Fruit fly (Drosophila melanogaster): ENCODE data around the gene CG44774.

The CG44774 gene

dm6 chrX:4930100-4931010 lies 7.5 kb downstream of the CG44774 start:
- TF ChIP-seq CG9948 (tag; optimal IDR thresholded peaks at IDR 0.05): no peak
- no peak for TF ChIP-seq CG15710 (tag; optimal IDR thresholded peaks at IDR 0.05)
- no peak for TF ChIP-seq CG17806 (tag; optimal IDR thresholded peaks at IDR 0.05)
- TF ChIP-seq CG14655 (GFP tag; optimal IDR thresholded peaks at IDR 0.05): peak; percentile 25
- peak; percentile 27 for TF ChIP-seq CG34367 (tag; optimal IDR thresholded peaks at IDR 0.05)
- peak; percentile 19 for TF ChIP-seq CG8159 (tag; optimal IDR thresholded peaks at IDR 0.05)
- peak; percentile 41 for TF ChIP-seq CG8301 (tag; optimal IDR thresholded peaks at IDR 0.05)
- peak; percentile 34 for TF ChIP-seq Pif1B (GFP tag; optimal IDR thresholded peaks at IDR 0.05)
- TF ChIP-seq Pif1A (GFP tag; optimal IDR thresholded peaks at IDR 0.05): peak; percentile 32
- TF ChIP-seq D1 (tag; optimal IDR thresholded peaks at IDR 0.05): no peak

- peak; percentile 83 for TF ChIP-seq CG15710 (tag; optimal IDR thresholded peaks at IDR 0.05)
- TF ChIP-seq CG32121 (GFP tag; IDR thresholded peaks at IDR 0.05): peak; percentile 94
- TF ChIP-seq CG13204 (GFP tag; optimal IDR thresholded peaks at IDR 0.05): peak; percentile 11
- TF ChIP-seq Pif1A (GFP tag; optimal IDR thresholded peaks at IDR 0.05): peak; percentile 87
- TF ChIP-seq CG9948 (tag; optimal IDR thresholded peaks at IDR 0.05): peak; percentile 76
- TF ChIP-seq Ets98B (GFP tag; IDR thresholded peaks at IDR 0.05): peak; percentile 94
- peak; percentile 80 for TF ChIP-seq rn (GFP tag; IDR thresholded peaks at IDR 0.05)
- TF ChIP-seq CG8159 (tag; optimal IDR thresholded peaks at IDR 0.05): peak; percentile 76
- peak; percentile 80 for TF ChIP-seq CG34367 (tag; optimal IDR thresholded peaks at IDR 0.05)
- peak; percentile 83 for TF ChIP-seq CG8301 (tag; optimal IDR thresholded peaks at IDR 0.05)
- peak; percentile 87 for TF ChIP-seq CG10348 (GFP tag; IDR thresholded peaks at IDR 0.05)
- TF ChIP-seq EcR (GFP tag; optimal IDR thresholded peaks at IDR 0.05): no peak
- TF ChIP-seq fd96Ca (GFP tag; IDR thresholded peaks at IDR 0.05): peak; percentile 96
- peak; percentile 78 for TF ChIP-seq Pif1B (GFP tag; optimal IDR thresholded peaks at IDR 0.05)
- peak; percentile 88 for TF ChIP-seq CG12605 (GFP tag; IDR thresholded peaks at IDR 0.05)
- peak; percentile 80 for TF ChIP-seq CG14655 (GFP tag; optimal IDR thresholded peaks at IDR 0.05)
- TF ChIP-seq CG4496 (GFP tag; IDR thresholded peaks at IDR 0.05): peak; percentile 97
- peak; percentile 56 for TF ChIP-seq gl (tag; optimal IDR thresholded peaks at IDR 0.05)
- TF ChIP-seq D1 (tag; optimal IDR thresholded peaks at IDR 0.05): no peak
- TF ChIP-seq CG17806 (tag; optimal IDR thresholded peaks at IDR 0.05): peak; percentile 79
- TF ChIP-seq Snoo (tag; optimal IDR thresholded peaks at IDR 0.05): peak; percentile 28
These were observed 18.6 kb downstream of the CG44774 start for dm6 chrX:4919040-4919881.

DNA sequence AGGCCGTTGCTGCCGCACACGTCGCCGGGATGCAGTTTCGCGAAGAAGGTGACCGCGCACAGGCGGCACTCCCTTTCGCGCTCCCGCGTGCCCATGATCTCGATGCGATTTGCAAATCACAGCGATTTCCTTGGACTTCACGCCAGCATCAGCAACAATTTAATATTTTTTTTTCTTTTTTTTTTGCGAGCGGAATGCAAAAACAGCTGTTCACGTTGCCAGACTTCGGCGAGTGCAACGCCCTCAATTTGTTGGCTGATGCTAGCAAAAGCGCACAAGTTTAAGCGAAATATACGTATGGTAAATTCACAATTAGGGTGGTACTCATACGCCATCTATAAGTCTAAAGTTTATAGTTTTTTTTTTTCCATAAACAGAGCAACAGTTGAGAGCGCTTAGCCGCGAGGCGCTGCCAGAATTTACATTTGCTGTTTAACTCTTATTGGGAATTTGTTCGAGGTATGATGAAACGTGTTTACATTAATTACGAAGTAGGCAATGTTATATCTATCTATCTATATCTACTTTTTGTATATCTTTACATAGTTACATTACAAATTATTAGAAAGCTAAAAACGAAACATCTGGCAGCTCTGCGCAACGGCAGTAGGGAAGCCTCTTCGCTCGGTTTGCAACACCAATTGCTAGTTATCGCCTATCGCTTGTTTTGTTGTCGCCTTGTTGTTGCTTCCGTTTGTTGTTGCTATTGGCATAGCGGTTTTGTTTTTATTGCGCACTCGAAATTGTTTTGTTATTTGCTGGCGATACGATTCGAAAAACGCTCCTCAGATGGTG lies 19.5 kb downstream of the CG44774 start, which contains the start of the genes CG4041 and Hgsnat:
CG4041 (minus strand) TSS at position 220 of the 795 bp plus-strand sequence.
Hgsnat (plus strand) TSS at position 503 of the 795 bp plus-strand sequence.
- TF ChIP-seq CG8159 (tag; optimal IDR thresholded peaks at IDR 0.05) (peak; percentile 12), CG13204 (GFP tag; optimal IDR thresholded peaks at IDR 0.05) (no peak), EcR (GFP tag; optimal IDR thresholded peaks at IDR 0.05) (peak; percentile 95), CG14655 (GFP tag; optimal IDR thresholded peaks at IDR 0.05) (peak; percentile 22), Ets98B (GFP tag; IDR thresholded peaks at IDR 0.05) (no peak), fd96Ca (GFP tag; IDR thresholded peaks at IDR 0.05) (0 out of 3 replicates have a peak, but pooled peaks have one; percentile 5)

DNA sequence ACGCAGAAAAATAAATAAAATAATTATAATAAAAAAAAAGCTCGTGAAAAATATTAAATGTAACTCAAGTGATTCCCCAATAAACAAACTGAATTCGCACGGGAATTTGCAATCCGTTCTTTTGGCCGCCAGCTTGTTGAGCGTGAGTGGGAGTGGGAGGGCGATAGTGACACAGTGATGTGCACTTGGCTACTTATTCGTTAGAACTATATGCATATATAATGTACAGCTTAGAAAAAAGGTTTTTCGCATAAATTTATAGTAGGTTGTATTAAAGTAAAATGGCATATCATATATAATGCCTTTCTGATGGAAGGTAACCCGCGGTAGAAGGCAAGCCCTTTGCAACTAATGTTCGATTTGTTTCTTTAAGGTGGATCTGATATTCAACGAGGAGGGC lies 25.5 kb downstream of the CG44774 start:
- TF ChIP-seq CG8159 (tag; optimal IDR thresholded peaks at IDR 0.05): no peak
- TF ChIP-seq CG14655 (GFP tag; optimal IDR thresholded peaks at IDR 0.05): no peak
- no peak for TF ChIP-seq CG34367 (tag; optimal IDR thresholded peaks at IDR 0.05)
- no peak for TF ChIP-seq gl (tag; optimal IDR thresholded peaks at IDR 0.05)
- no peak for TF ChIP-seq CG10348 (GFP tag; IDR thresholded peaks at IDR 0.05)
- TF ChIP-seq CG8301 (tag; optimal IDR thresholded peaks at IDR 0.05): no peak
- TF ChIP-seq D1 (tag; optimal IDR thresholded peaks at IDR 0.05): no peak
- TF ChIP-seq CG4496 (GFP tag; IDR thresholded peaks at IDR 0.05): no peak
- no peak for TF ChIP-seq Pif1B (GFP tag; optimal IDR thresholded peaks at IDR 0.05)
- no peak for TF ChIP-seq CG17806 (tag; optimal IDR thresholded peaks at IDR 0.05)
- TF ChIP-seq CG9948 (tag; optimal IDR thresholded peaks at IDR 0.05): no peak
- no peak for TF ChIP-seq Pif1A (GFP tag; optimal IDR thresholded peaks at IDR 0.05)
- no peak for TF ChIP-seq fd96Ca (GFP tag; IDR thresholded peaks at IDR 0.05)
- no peak; the same call in 1 of the 2 replicates for TF ChIP-seq Ets98B (GFP tag; IDR thresholded peaks at IDR 0.05)
- no peak for TF ChIP-seq CG15710 (tag; optimal IDR thresholded peaks at IDR 0.05)
- no peak for TF ChIP-seq EcR (GFP tag; optimal IDR thresholded peaks at IDR 0.05)
- TF ChIP-seq Snoo (tag; optimal IDR thresholded peaks at IDR 0.05): no peak

All from whole organism, pupa.